Fruit fly (Drosophila melanogaster) whole organism, prepupa: Measurements from ENCODE around the gene CG3407.

Experiments used
- Blimp-1 ChIP-seq: fragments of 200-800 bp; sonication (Bioruptor generic); optimal IDR thresholded peaks from 3 replicates; lab custom pipeline; 2017; ENCODE audit warnings: missing biosample characterization, missing genetic modification characterization, mild to moderate bottlenecking, moderate library complexity, missing genetic modification reagents
- CG10631 ChIP-seq: fragments of 200-800 bp; sonication (Bioruptor generic); optimal IDR thresholded peaks from 2 replicates; lab custom pipeline; 2016; ENCODE audit warnings: missing biosample characterization, missing genetic modification characterization
- CG10669 ChIP-seq: fragments of 200-800 bp; sonication (Bioruptor generic); optimal IDR thresholded peaks from 3 replicates; lab custom pipeline; 2018; ENCODE audit warnings: missing biosample characterization, mild to moderate bottlenecking, missing genetic modification characterization, moderate library complexity
- CG11294 ChIP-seq: fragments of 200-800 bp; sonication (Bioruptor generic); IDR thresholded peaks from 2 replicates; pipeline ENCODE4 v1.3.6; 2022; ENCODE audit warnings: missing biosample characterization, missing genetic modification characterization
- CG11762 ChIP-seq: fragments of 200-800 bp; sonication (Bioruptor generic); optimal IDR thresholded peaks from 3 replicates; lab custom pipeline; 2016; ENCODE audit warnings: missing biosample characterization, missing genetic modification characterization; ENCODE audit not compliant: insufficient read depth
- CG1621 ChIP-seq: fragments of 200-800 bp; sonication (Bioruptor generic); optimal IDR thresholded peaks from 3 replicates; lab custom pipeline; 2018; ENCODE audit warnings: missing biosample characterization, mild to moderate bottlenecking, missing genetic modification characterization
- CG31627 ChIP-seq: fragments of 200-800 bp; sonication (Bioruptor generic); optimal IDR thresholded peaks from 3 replicates; lab custom pipeline; 2016; ENCODE audit warnings: missing biosample characterization, missing genetic modification characterization
- CG32006 ChIP-seq: fragments of 200-800 bp; sonication (Bioruptor generic); optimal IDR thresholded peaks from 3 replicates; lab custom pipeline; 2017; ENCODE audit warnings: missing biosample characterization, mild to moderate bottlenecking, missing genetic modification characterization
- CG34406 ChIP-seq: fragments of 200-800 bp; sonication (Bioruptor generic); optimal IDR thresholded peaks from 3 replicates; lab custom pipeline; 2016; ENCODE audit warnings: missing biosample characterization, missing genetic modification characterization
- CG3919 ChIP-seq: fragments of 200-800 bp; sonication (Bioruptor generic); optimal IDR thresholded peaks from 3 replicates; lab custom pipeline; 2016; ENCODE audit warnings: missing biosample characterization, missing genetic modification characterization
- CG4318 ChIP-seq: fragments of 200-800 bp; sonication (Bioruptor generic); optimal IDR thresholded peaks from 3 replicates; lab custom pipeline; 2017; ENCODE audit warnings: missing biosample characterization, mild to moderate bottlenecking, missing genetic modification characterization
- CG6163 ChIP-seq: fragments of 200-800 bp; sonication (Bioruptor generic); IDR thresholded peaks from 3 replicates; pipeline ENCODE4 v1.3.6; 2022; ENCODE audit warnings: missing biosample characterization, missing genetic modification characterization
- CG6276 ChIP-seq: fragments of 200-800 bp; sonication (Bioruptor generic); optimal IDR thresholded peaks from 2 replicates; lab custom pipeline; 2017; ENCODE audit warnings: missing biosample characterization, mild to moderate bottlenecking, missing genetic modification characterization
- CG6792 ChIP-seq: fragments of 200-800 bp; sonication (Bioruptor generic); optimal IDR thresholded peaks from 3 replicates; lab custom pipeline; 2016; ENCODE audit warnings: missing biosample characterization, missing genetic modification characterization
- CG6808 ChIP-seq: fragments of 200-800 bp; sonication (Bioruptor generic); optimal IDR thresholded peaks from 3 replicates; lab custom pipeline; 2017; ENCODE audit warnings: missing biosample characterization, missing genetic modification characterization, mild to moderate bottlenecking, moderate library complexity, missing genetic modification reagents
- CG6854 ChIP-seq: fragments of 200-800 bp; sonication (Bioruptor generic); optimal IDR thresholded peaks from 2 replicates; lab custom pipeline; 2017; ENCODE audit warnings: missing biosample characterization, mild to moderate bottlenecking, missing genetic modification characterization
- CG8119 ChIP-seq: fragments of 200-800 bp; sonication (Bioruptor generic); IDR thresholded peaks from 3 replicates; pipeline ENCODE4 v1.3.6; 2022; ENCODE audit warnings: missing biosample characterization, missing genetic modification characterization
- CG8319 ChIP-seq: fragments of 200-800 bp; sonication (Bioruptor generic); optimal IDR thresholded peaks from 3 replicates; lab custom pipeline; 2016; ENCODE audit warnings: missing biosample characterization, missing genetic modification characterization
- CG8632 ChIP-seq: fragments of 200-800 bp; sonication (Bioruptor generic); optimal IDR thresholded peaks from 3 replicates; lab custom pipeline; 2016; ENCODE audit warnings: missing biosample characterization, missing genetic modification characterization
- CG9139 ChIP-seq: fragments of 200-800 bp; sonication (Bioruptor generic); optimal IDR thresholded peaks from 3 replicates; lab custom pipeline; 2017; ENCODE audit warnings: missing biosample characterization, mild to moderate bottlenecking, missing genetic modification characterization
- Eip93F ChIP-seq: fragments of 200-800 bp; sonication (Bioruptor generic); optimal IDR thresholded peaks from 2 replicates; lab custom pipeline; 2016; ENCODE audit warnings: missing biosample characterization, mild to moderate bottlenecking, missing genetic modification characterization
- Ets21C ChIP-seq: fragments of 200-800 bp; sonication (Bioruptor generic); optimal IDR thresholded peaks from 3 replicates; lab custom pipeline; 2016; ENCODE audit warnings: missing biosample characterization, missing genetic modification characterization
- Gug ChIP-seq: fragments of 200-800 bp; sonication (Bioruptor generic); IDR thresholded peaks from 2 replicates; pipeline ENCODE4 v1.3.6; 2022; ENCODE audit warnings: missing biosample characterization, missing genetic modification characterization
- Hr38 ChIP-seq: sonication (Bioruptor generic); optimal IDR thresholded peaks from 2 replicates; lab custom pipeline; 2016; ENCODE audit warnings: missing biosample characterization, missing genetic modification characterization
- Hr39 ChIP-seq: fragments of 200-800 bp; sonication (Bioruptor generic); optimal IDR thresholded peaks from 2 replicates; lab custom pipeline; 2016; ENCODE audit warnings: missing biosample characterization, missing genetic modification characterization
- Hr4 ChIP-seq: fragments of 200-800 bp; sonication (Bioruptor generic); optimal IDR thresholded peaks from 3 replicates; lab custom pipeline; 2016; ENCODE audit warnings: missing biosample characterization, missing genetic modification characterization
- Lpt ChIP-seq: fragments of 200-800 bp; sonication (Bioruptor generic); optimal IDR thresholded peaks from 3 replicates; lab custom pipeline; 2016; ENCODE audit warnings: missing biosample characterization, missing genetic modification characterization
- OdsH ChIP-seq: fragments of 200-800 bp; sonication (Bioruptor generic); optimal IDR thresholded peaks from 3 replicates; lab custom pipeline; 2016; ENCODE audit warnings: missing biosample characterization, missing genetic modification characterization
- Smox ChIP-seq: fragments of 200-800 bp; sonication (Bioruptor generic); optimal IDR thresholded peaks from 3 replicates; lab custom pipeline; 2016; ENCODE audit warnings: missing biosample characterization, missing genetic modification characterization
- Sox14 ChIP-seq: fragments of 200-800 bp; sonication (Bioruptor generic); optimal IDR thresholded peaks from 3 replicates; lab custom pipeline; 2016; ENCODE audit warnings: missing biosample characterization, missing genetic modification characterization
- Sox15 ChIP-seq: fragments of 200-800 bp; sonication (Bioruptor generic); optimal IDR thresholded peaks from 3 replicates; lab custom pipeline; 2016; ENCODE audit warnings: missing biosample characterization, missing genetic modification characterization
- acj6 ChIP-seq: fragments of 200-800 bp; sonication (Bioruptor generic); optimal IDR thresholded peaks from 3 replicates; lab custom pipeline; 2016; ENCODE audit warnings: missing biosample characterization, missing genetic modification characterization
- cyc ChIP-seq: fragments of 200-800 bp; sonication (Bioruptor generic); optimal IDR thresholded peaks from 3 replicates; lab custom pipeline; 2016; ENCODE audit warnings: missing biosample characterization, missing genetic modification characterization
- dac ChIP-seq: fragments of 200-800 bp; sonication (Bioruptor generic); optimal IDR thresholded peaks from 2 replicates; lab custom pipeline; 2017; ENCODE audit warnings: missing biosample characterization, mild to moderate bottlenecking, missing genetic modification characterization
- fd59A ChIP-seq: fragments of 200-800 bp; sonication (Bioruptor generic); optimal IDR thresholded peaks from 2 replicates; lab custom pipeline; 2017; ENCODE audit warnings: missing biosample characterization, mild to moderate bottlenecking, missing genetic modification characterization, missing genetic modification reagents
- fd85E ChIP-seq: fragments of 200-800 bp; sonication (Bioruptor generic); optimal IDR thresholded peaks from 3 replicates; lab custom pipeline; 2016; ENCODE audit warnings: missing biosample characterization, missing genetic modification characterization
- lz ChIP-seq: fragments of 200-800 bp; sonication (Bioruptor generic); optimal IDR thresholded peaks from 3 replicates; lab custom pipeline; 2016; ENCODE audit warnings: missing biosample characterization, missing genetic modification characterization
- pdm3 ChIP-seq: fragments of 200-800 bp; sonication (Bioruptor generic); optimal IDR thresholded peaks from 3 replicates; lab custom pipeline; 2016; ENCODE audit warnings: missing biosample characterization, missing genetic modification characterization
- salr ChIP-seq, 2 experiments: fragments of 200-800 bp; sonication (Bioruptor generic); optimal IDR thresholded peaks; 3 replicates each; lab custom pipeline; 2016 to 2018; ENCODE audit warnings: missing biosample characterization in 2 of 2, missing genetic modification characterization in 2 of 2, mild to moderate bottlenecking in 1 of 2
- spab ChIP-seq: fragments of 200-800 bp; sonication (Bioruptor generic); optimal IDR thresholded peaks from 2 replicates; lab custom pipeline; 2017; ENCODE audit warnings: missing biosample characterization, mild to moderate bottlenecking, missing genetic modification characterization, missing genetic modification reagents
- ss ChIP-seq, 2 experiments: fragments of 200-800 bp; sonication (Bioruptor generic); optimal IDR thresholded peaks; 2 replicates in 1 of 2; 3 replicates in 1 of 2; lab custom pipeline; 2017 to 2018; ENCODE audit warnings: mild to moderate bottlenecking in 2 of 2, missing biosample characterization in 2 of 2, missing genetic modification characterization in 2 of 2, moderate library complexity in 1 of 2
- svp ChIP-seq: fragments of 200-800 bp; sonication (Bioruptor generic); peaks from one replicate; lab custom pipeline; 2016; ENCODE audit warnings: missing biosample characterization, missing genetic modification characterization
- topi ChIP-seq: fragments of 200-800 bp; sonication (Bioruptor generic); optimal IDR thresholded peaks from 3 replicates; lab custom pipeline; 2016; ENCODE audit warnings: missing biosample characterization, missing genetic modification characterization
- vri ChIP-seq: fragments of 200-800 bp; sonication (Bioruptor generic); optimal IDR thresholded peaks from 3 replicates; lab custom pipeline; 2016; ENCODE audit warnings: missing biosample characterization, mild to moderate bottlenecking, missing genetic modification characterization

The CG3407 gene

dm6 chr2L:3802818-3803456 is 10.3 kb downstream of the CG3407 start (continued):
- TF ChIP-seq CG31627 (GFP tag; lab: Kevin White, UChicago) (peak; percentile 63), Eip93F (GFP tag; lab: Kevin White, UChicago) (peak; percentile 16), Hr38 (GFP tag; lab: Kevin White, UChicago) (no peak), Hr39 (no peak), spab (GFP tag; lab: Kevin White, UChicago) (no peak), OdsH (peak; percentile 32), CG8632 (peak; percentile 56), fd85E (GFP tag; lab: Kevin White, UChicago) (peak; percentile 21), CG4318 (GFP tag; lab: Kevin White, UChicago) (peak; percentile 40), CG10669 (GFP tag; lab: Kevin White, UChicago) (peak; percentile 8), salr (GFP tag; optimal IDR thresholded peaks at IDR 0.05; lab: Kevin White, UChicago) (peak in 1 of 2 experiments; percentile 57), ss (GFP tag; optimal IDR thresholded peaks at IDR 0.05; lab: Kevin White, UChicago) (peak in 1 of 2 experiments; percentile 5)
- TF ChIP-seq, all 60 proteins: peak for 42

- TF ChIP-seq CG8119 (GFP tag; lab: Robert Waterston, UW) (no peak), svp (GFP tag; lab: Kevin White, UChicago) (peak; percentile 95), Hr38 (GFP tag; lab: Kevin White, UChicago) (no peak), vri (peak; percentile 92), CG3919 (no peak), Lpt (GFP tag; lab: Kevin White, UChicago) (no peak), dac (GFP tag; lab: Kevin White, UChicago) (no peak), Ets21C (no peak), CG6854 (no peak)
These were observed 21.6 kb downstream of the CG3407 start for dm6 chr2L:3791629-3792028.

dm6 chr2L:3789290-3790067 is 23.7 kb downstream of the CG3407 start:
- TF ChIP-seq lz (peak; percentile 51), cyc (peak; percentile 34), CG6808 (GFP tag; lab: Kevin White, UChicago) (no peak), Blimp-1 (GFP tag; lab: Kevin White, UChicago) (peak; percentile 34), Sox14 (GFP tag; lab: Kevin White, UChicago) (peak; percentile 9), ss (GFP tag; optimal IDR thresholded peaks at IDR 0.05; lab: Kevin White, UChicago) (peak in 1 of 2 experiments; percentile 29), pdm3 (GFP tag; lab: Kevin White, UChicago) (no peak), CG34406 (peak; percentile 59), CG6854 (no peak), CG11294 (no peak), CG1621 (tag; lab: Kevin White, UChicago) (no peak), CG8319 (GFP tag; lab: Kevin White, UChicago) (peak; percentile 31), Hr38 (GFP tag; lab: Kevin White, UChicago) (no peak), CG6792 (GFP tag; lab: Kevin White, UChicago) (peak; percentile 55), CG9139 (no peak), Gug (GFP tag; lab: Robert Waterston, UW) (peak; percentile 54; the same call in 1 of the 2 replicates), acj6 (peak; percentile 73), CG10669 (GFP tag; lab: Kevin White, UChicago) (no peak), Smox (GFP tag; lab: Kevin White, UChicago) (no peak), CG32006 (GFP tag; lab: Kevin White, UChicago) (peak; percentile 85), Hr4 (GFP tag; lab: Kevin White, UChicago) (no peak), CG31627 (GFP tag; lab: Kevin White, UChicago) (peak; percentile 27), svp (GFP tag; lab: Kevin White, UChicago) (peak; percentile 69), CG8632 (peak; percentile 62), fd59A (GFP tag; lab: Kevin White, UChicago) (no peak), CG10631 (peak; percentile 64), Sox15 (GFP tag; lab: Kevin White, UChicago) (peak; percentile 7), CG8119 (GFP tag; lab: Robert Waterston, UW) (peak; percentile 84), vri (peak; percentile 30), topi (GFP tag; lab: Kevin White, UChicago) (no peak), Lpt (GFP tag; lab: Kevin White, UChicago) (no peak), CG11762 (GFP tag; lab: Kevin White, UChicago) (peak; percentile 13), CG6276 (no peak), CG3919 (no peak), CG6163 (GFP tag; lab: Robert Waterston, UW) (peak; percentile 70; the same call in 2 of the 3 replicates)
